Fruit fly (Drosophila melanogaster) whole organism, embryonic: ENCODE data around the gene Rab3GAP1.

ENCODE experiments used
- Atf6 ChIP-seq: fragments of 200-800 bp; sonication (Bioruptor generic); IDR thresholded peaks from 2 replicates; pipeline ENCODE4 v1.3.6; 2022; ENCODE audit warnings: missing biosample characterization, missing genetic modification characterization
- BtbVII ChIP-seq: fragments of 200-800 bp; sonication (Bioruptor generic); optimal IDR thresholded peaks from 3 replicates; lab custom pipeline; 2017; ENCODE audit warnings: missing biosample characterization, mild to moderate bottlenecking, missing genetic modification characterization
- CG10209 ChIP-seq: fragments of 200-800 bp; sonication (Bioruptor generic); optimal IDR thresholded peaks from 3 replicates; lab custom pipeline; 2017; ENCODE audit warnings: missing biosample characterization, mild to moderate bottlenecking, missing genetic modification characterization, missing genetic modification reagents
- CG12155 ChIP-seq: fragments of 200-800 bp; sonication (Bioruptor generic); optimal IDR thresholded peaks from 3 replicates; lab custom pipeline; 2016; ENCODE audit warnings: missing biosample characterization, missing genetic modification characterization
- CG14667 ChIP-seq: fragments of 200-800 bp; sonication (Bioruptor generic); IDR thresholded peaks from 2 replicates; pipeline ENCODE4 v1.3.6; 2022; ENCODE audit warnings: missing biosample characterization, missing genetic modification characterization
- CG14710 ChIP-seq: fragments of 200-800 bp; sonication (Bioruptor generic); optimal IDR thresholded peaks from 3 replicates; lab custom pipeline; 2019; ENCODE audit warnings: missing biosample characterization, mild to moderate bottlenecking, missing genetic modification characterization, moderate library complexity
- CG17612 ChIP-seq: fragments of 200-800 bp; sonication (Bioruptor generic); IDR thresholded peaks from 2 replicates; pipeline ENCODE4 v1.3.6; 2022; ENCODE audit warnings: missing biosample characterization, missing genetic modification characterization
- CG1792 ChIP-seq: fragments of 200-800 bp; sonication (Bioruptor generic); optimal IDR thresholded peaks from 2 replicates; lab custom pipeline; 2016; ENCODE audit warnings: missing biosample characterization, missing genetic modification characterization
- CG18011 ChIP-seq: fragments of 200-800 bp; sonication (Bioruptor generic); optimal IDR thresholded peaks from 2 replicates; lab custom pipeline; 2017; ENCODE audit warnings: missing biosample characterization, missing genetic modification characterization, mild to moderate bottlenecking, moderate library complexity, missing genotype
- CG2199 ChIP-seq: fragments of 200-800 bp; sonication (Bioruptor generic); IDR thresholded peaks from 3 replicates; pipeline ENCODE4 v1.3.6; 2022; ENCODE audit warnings: missing biosample characterization, missing genetic modification characterization
- CG3726 ChIP-seq: fragments of 200-800 bp; sonication (Bioruptor generic); IDR thresholded peaks from 3 replicates; pipeline ENCODE4, ENCODE4 v1.3.6; 2022; ENCODE audit warnings: missing biosample characterization, missing genetic modification characterization
- CG4424 ChIP-seq: fragments of 200-800 bp; sonication (Bioruptor generic); optimal IDR thresholded peaks from 3 replicates; lab custom pipeline; 2016; ENCODE audit warnings: missing biosample characterization, missing genetic modification characterization
- CG4707 ChIP-seq: fragments of 200-800 bp; sonication (Bioruptor generic); optimal IDR thresholded peaks from 2 replicates; lab custom pipeline; 2018; ENCODE audit warnings: missing biosample characterization, mild to moderate bottlenecking, missing genetic modification characterization, moderate library complexity
- CG7556 ChIP-seq: fragments of 200-800 bp; sonication (Bioruptor generic); optimal IDR thresholded peaks from 2 replicates; lab custom pipeline; 2017; ENCODE audit warnings: missing biosample characterization, mild to moderate bottlenecking, missing genetic modification characterization
- CG8281 ChIP-seq: fragments of 200-800 bp; sonication (Bioruptor generic); optimal IDR thresholded peaks from 2 replicates; lab custom pipeline; 2018; ENCODE audit warnings: missing biosample characterization, mild to moderate bottlenecking, missing genetic modification characterization, moderate library complexity
- Dad ChIP-seq: fragments of 200-800 bp; sonication (Bioruptor generic); optimal IDR thresholded peaks from 3 replicates; lab custom pipeline; 2016; ENCODE audit warnings: missing biosample characterization, missing genetic modification characterization
- Drgx ChIP-seq: fragments of 200-800 bp; sonication (Bioruptor generic); IDR thresholded peaks from 2 replicates; pipeline ENCODE4 v1.3.6; 2022; ENCODE audit warnings: missing biosample characterization, missing genetic modification characterization
- Eip74EF ChIP-seq, 2 experiments: fragments of 200-800 bp in 1 of 2; fragments of >200 bp in 1 of 2; sonication (Bioruptor generic) in 1 of 2; optimal IDR thresholded peaks; 2 replicates each; lab custom pipeline; 2017 to 2019; ENCODE audit warnings: missing biosample characterization in 2 of 2, missing genetic modification characterization in 2 of 2, mild to moderate bottlenecking in 1 of 2, moderate library complexity in 1 of 2
- MTF-1 ChIP-seq: fragments of 200-800 bp; sonication (Bioruptor generic); optimal IDR thresholded peaks from 2 replicates; lab custom pipeline; 2018; ENCODE audit warnings: missing biosample characterization, mild to moderate bottlenecking, missing genetic modification characterization, borderline replicate concordance
- Mes4 ChIP-seq: fragments of 200-800 bp; sonication (Bioruptor generic); optimal IDR thresholded peaks from 2 replicates; lab custom pipeline; 2016; ENCODE audit warnings: missing biosample characterization, missing genetic modification characterization
- NC2α ChIP-seq: fragments of 200-800 bp; sonication (Bioruptor generic); optimal IDR thresholded peaks from 2 replicates; lab custom pipeline; 2016; ENCODE audit warnings: missing biosample characterization, missing genetic modification characterization
- NC2β ChIP-seq: fragments of 200-800 bp; sonication (Bioruptor generic); optimal IDR thresholded peaks from 2 replicates; lab custom pipeline; 2016; ENCODE audit warnings: missing biosample characterization, missing genetic modification characterization
- Ptx1 ChIP-seq: fragments of 200-800 bp; sonication (Bioruptor generic); IDR thresholded peaks from 2 replicates; pipeline ENCODE4 v1.3.6; 2022; ENCODE audit warnings: missing biosample characterization, missing genetic modification characterization
- Six4 ChIP-seq: fragments of 200-800 bp; sonication (Bioruptor generic); optimal IDR thresholded peaks from 2 replicates; lab custom pipeline; 2016; ENCODE audit warnings: missing biosample characterization, missing genetic modification characterization
- ash1 ChIP-seq: fragments of 200-800 bp; sonication (Bioruptor generic); optimal IDR thresholded peaks from 2 replicates; lab custom pipeline; 2018; ENCODE audit warnings: missing biosample characterization, mild to moderate bottlenecking, missing genetic modification characterization
- bcd ChIP-seq: fragments of 200-800 bp; sonication (Bioruptor generic); optimal IDR thresholded peaks from 2 replicates; lab custom pipeline; 2017; ENCODE audit warnings: missing biosample characterization, mild to moderate bottlenecking, missing genetic modification characterization
- gro ChIP-seq: fragments of 200-800 bp; sonication (Bioruptor generic); optimal IDR thresholded peaks from 2 replicates; lab custom pipeline; 2016; ENCODE audit warnings: missing biosample characterization, missing genetic modification characterization
- kay ChIP-seq: fragments of 200-800 bp; sonication (Bioruptor generic); optimal IDR thresholded peaks from 2 replicates; lab custom pipeline; 2016; ENCODE audit warnings: missing biosample characterization, missing genetic modification characterization
- knrl ChIP-seq: fragments of 200-800 bp; sonication (Bioruptor generic); IDR thresholded peaks from 3 replicates; pipeline ENCODE4 v1.3.6; 2022; ENCODE audit warnings: missing biosample characterization, missing genetic modification characterization; ENCODE audit not compliant: partially characterized antibody
- lbe ChIP-seq: fragments of 200-800 bp; sonication (Bioruptor generic); optimal IDR thresholded peaks from 2 replicates; lab custom pipeline; 2016; ENCODE audit warnings: missing biosample characterization, mild to moderate bottlenecking, missing genetic modification characterization
- mirr ChIP-seq: fragments of 200-800 bp; sonication (Bioruptor generic); optimal IDR thresholded peaks from 3 replicates; lab custom pipeline; 2018; ENCODE audit warnings: missing biosample characterization, mild to moderate bottlenecking, missing genetic modification characterization
- pho ChIP-seq: fragments of 200-800 bp; sonication (Bioruptor generic); optimal IDR thresholded peaks from 2 replicates; lab custom pipeline; 2016; ENCODE audit warnings: missing biosample characterization, missing genetic modification characterization
- prd ChIP-seq, 3 experiments: fragments of >200 bp in 2 of 3; fragments of 200-800 bp in 1 of 3; sonication (Bioruptor generic) in 1 of 3; optimal IDR thresholded peaks in 2 of 3; IDR thresholded peaks in 1 of 3; 2 replicates in 2 of 3; 3 replicates in 1 of 3; pipeline versions ENCODE4 v1.3.6 to Lab custom; 2017 to 2022; ENCODE audit warnings: missing biosample characterization in 1 of 3, missing genetic modification characterization in 1 of 3
- psq ChIP-seq: fragments of 200-800 bp; sonication (Bioruptor generic); optimal IDR thresholded peaks from 2 replicates; lab custom pipeline; 2017; ENCODE audit warnings: missing biosample characterization, missing genetic modification characterization
- ranshi ChIP-seq: fragments of 200-800 bp; sonication (Bioruptor generic); IDR thresholded peaks from 2 replicates; pipeline ENCODE4 v1.3.6; 2022; ENCODE audit warnings: missing biosample characterization, missing genetic modification characterization
- run ChIP-seq: fragments of 200-800 bp; sonication (Bioruptor generic); optimal IDR thresholded peaks from 3 replicates; lab custom pipeline; 2018; ENCODE audit warnings: missing biosample characterization, mild to moderate bottlenecking, missing genetic modification characterization
- sob ChIP-seq: fragments of 200-800 bp; sonication (Bioruptor generic); IDR thresholded peaks from 2 replicates; pipeline ENCODE4 v1.3.6; 2022; ENCODE audit warnings: missing biosample characterization, missing genetic modification characterization
- tio ChIP-seq: fragments of 200-800 bp; sonication (Bioruptor generic); optimal IDR thresholded peaks from 2 replicates; lab custom pipeline; 2017; ENCODE audit warnings: missing biosample characterization, missing genetic modification characterization, inconsistent platforms
- ttk ChIP-seq: fragments of 200-800 bp; sonication (Bioruptor generic); IDR thresholded peaks from 2 replicates; pipeline ENCODE4 v2.1.2; 2022; ENCODE audit warnings: missing biosample characterization, missing genetic modification characterization
- tup ChIP-seq: fragments of 200-800 bp; sonication (Bioruptor generic); optimal IDR thresholded peaks from 2 replicates; lab custom pipeline; 2016; ENCODE audit warnings: missing biosample characterization, mild to moderate bottlenecking, missing genetic modification characterization, moderate library complexity
- unc-4 ChIP-seq: fragments of 200-800 bp; sonication (Bioruptor generic); IDR thresholded peaks from 2 replicates; pipeline ENCODE4 v1.3.6; 2022; ENCODE audit warnings: missing biosample characterization, missing genetic modification characterization; ENCODE audit not compliant: partially characterized antibody

The Rab3GAP1 gene

dm6 chr2L:1590167-1590566 is 20.8 kb downstream of the Rab3GAP1 start (continued):
- peak; percentile 84 for TF ChIP-seq sob (GFP tag; lab: Robert Waterston, UW)
- no peak for TF ChIP-seq psq (GFP tag; lab: Kevin White, UChicago)
- 0 out of 3 replicates have a peak, but pooled peaks have one; percentile 60 for TF ChIP-seq CG2199
- no peak for TF ChIP-seq lbe
- TF ChIP-seq NC2α (GFP tag; lab: Kevin White, UChicago) = peak; percentile 46
- TF ChIP-seq CG7556 (GFP tag; lab: Kevin White, UChicago) = peak; percentile 80
- TF ChIP-seq tup (GFP tag; lab: Kevin White, UChicago) = peak; percentile 48
- peak; percentile 69 for TF ChIP-seq gro (GFP tag; lab: Kevin White, UChicago)
- TF ChIP-seq CG18011 (GFP tag; lab: Kevin White, UChicago) = peak; percentile 22
- TF ChIP-seq run (tag; lab: Kevin White, UChicago) = peak; percentile 43
- peak in 1 of 2 experiments; percentile 78 for TF ChIP-seq Eip74EF (GFP tag; optimal IDR thresholded peaks at IDR 0.05; lab: Kevin White, UChicago)
- TF ChIP-seq NC2β (GFP tag; lab: Kevin White, UChicago) = peak; percentile 48
- TF ChIP-seq Mes4 (GFP tag; lab: Kevin White, UChicago) = peak; percentile 59
- TF ChIP-seq ttk (GFP tag; lab: Robert Waterston, UW) = peak; percentile 91
- TF ChIP-seq bcd = peak; percentile 79
- TF ChIP-seq Atf6 = peak; percentile 70
- TF ChIP-seq CG12155 (GFP tag; lab: Kevin White, UChicago) = peak; percentile 68
- TF ChIP-seq CG14667 (GFP tag; lab: Robert Waterston, UW) = peak; percentile 58
- TF ChIP-seq CG14710 = no peak
- no peak for TF ChIP-seq prd (optimal IDR thresholded peaks at IDR 0.05; lab: Kevin White, UChicago)
- peak; percentile 84 for TF ChIP-seq prd (GFP tag; IDR thresholded peaks at IDR 0.05; lab: Robert Waterston, UW)
- peak; percentile 91 for TF ChIP-seq Drgx (GFP tag; lab: Robert Waterston, UW)
- TF ChIP-seq CG8281 (tag; lab: Kevin White, UChicago) = peak; percentile 32
- TF ChIP-seq CG1792 = peak; percentile 80
- no peak for TF ChIP-seq knrl
- peak; percentile 77 for TF ChIP-seq pho
- peak; percentile 80 for TF ChIP-seq ranshi
- 0 out of 3 replicates have a peak, but pooled peaks have one; percentile 34 for TF ChIP-seq CG3726 (GFP tag; lab: Robert Waterston, UW)
- peak; percentile 81 for TF ChIP-seq CG4424 (GFP tag; lab: Kevin White, UChicago)
- peak; percentile 66 for TF ChIP-seq Dad (GFP tag; lab: Kevin White, UChicago)
- no peak for TF ChIP-seq mirr (GFP tag; lab: Kevin White, UChicago)
- peak; percentile 68 for TF ChIP-seq BtbVII (GFP tag; lab: Kevin White, UChicago)
- TF ChIP-seq tio (GFP tag; lab: Kevin White, UChicago) = peak; percentile 72
- TF ChIP-seq Six4 = peak; percentile 50
- TF ChIP-seq CG10209 = peak; percentile 76
- peak; percentile 82 for TF ChIP-seq Ptx1 (GFP tag; lab: Robert Waterston, UW)

dm6 chr2L:1587055-1587454 is 23.9 kb downstream of the Rab3GAP1 start, which contains the start of gene nis:
TSS of gene nis (minus strand) at chr2L:1587155.
- TF ChIP-seq CG17612 (GFP tag; lab: Robert Waterston, UW) (no peak), kay (GFP tag; lab: Kevin White, UChicago) (no peak), gro (GFP tag; lab: Kevin White, UChicago) (no peak), MTF-1 (GFP tag; lab: Kevin White, UChicago) (no peak), unc-4 (GFP tag; lab: Robert Waterston, UW) (no peak), CG4707 (no peak), ash1 (GFP tag; lab: Kevin White, UChicago) (no peak)
- TF ChIP-seq, all 482 proteins: peak for 0
